Fruit fly (Drosophila melanogaster) whole organism, embryonic: Measurements from ENCODE around the gene CG5104.

ENCODE experiments used
- Adf1 ChIP-seq: fragments of 200-800 bp; sonication (Bioruptor generic); IDR thresholded peaks from 2 replicates; pipeline ENCODE4 v1.3.6; 2022; ENCODE audit warnings: missing biosample characterization, missing genetic modification characterization
- Bteb2 ChIP-seq: fragments of 200-800 bp; sonication (Bioruptor generic); optimal IDR thresholded peaks from 2 replicates; lab custom pipeline; 2016; ENCODE audit warnings: missing biosample characterization, missing genetic modification characterization
- CG10462 ChIP-seq: fragments of 200-800 bp; sonication (Bioruptor generic); optimal IDR thresholded peaks from 2 replicates; lab custom pipeline; 2016; ENCODE audit warnings: missing biosample characterization, missing genetic modification characterization
- CG11696 ChIP-seq: fragments of 200-800 bp; sonication (Bioruptor generic); IDR thresholded peaks from 2 replicates; pipeline ENCODE4 v1.3.6; 2022; ENCODE audit warnings: missing biosample characterization, missing genetic modification characterization
- CG13624 ChIP-seq: fragments of 200-800 bp; sonication (Bioruptor generic); optimal IDR thresholded peaks from 2 replicates; lab custom pipeline; 2016; ENCODE audit warnings: missing biosample characterization, missing genetic modification characterization
- CG14014 ChIP-seq: fragments of 200-800 bp; sonication (Bioruptor generic); IDR thresholded peaks from 2 replicates; pipeline ENCODE4 v1.3.6; 2022; ENCODE audit warnings: missing biosample characterization, missing genetic modification characterization
- CG14710 ChIP-seq: fragments of 200-800 bp; sonication (Bioruptor generic); optimal IDR thresholded peaks from 3 replicates; lab custom pipeline; 2019; ENCODE audit warnings: missing biosample characterization, mild to moderate bottlenecking, missing genetic modification characterization, moderate library complexity
- CG15073 ChIP-seq: fragments of 200-800 bp; sonication (Bioruptor generic); optimal IDR thresholded peaks from 2 replicates; lab custom pipeline; 2016; ENCODE audit warnings: missing biosample characterization, missing genetic modification characterization
- CG15514 ChIP-seq: fragments of 200-800 bp; sonication (Bioruptor generic); optimal IDR thresholded peaks from 3 replicates; lab custom pipeline; 2017; ENCODE audit warnings: missing biosample characterization, missing genetic modification characterization, mild to moderate bottlenecking, moderate library complexity, missing genetic modification reagents
- CG17186 ChIP-seq: fragments of 200-800 bp; sonication (Bioruptor generic); optimal IDR thresholded peaks from 3 replicates; lab custom pipeline; 2017; ENCODE audit warnings: missing biosample characterization, missing genetic modification reagents, missing genetic modification characterization
- CG17568 ChIP-seq: fragments of 200-800 bp; sonication (Bioruptor generic); optimal IDR thresholded peaks from 2 replicates; lab custom pipeline; 2018; ENCODE audit warnings: missing biosample characterization, mild to moderate bottlenecking, missing genetic modification characterization, moderate library complexity
- CG1792 ChIP-seq: fragments of 200-800 bp; sonication (Bioruptor generic); optimal IDR thresholded peaks from 2 replicates; lab custom pipeline; 2016; ENCODE audit warnings: missing biosample characterization, missing genetic modification characterization
- CG2678 ChIP-seq: fragments of 200-800 bp; sonication (Bioruptor generic); optimal IDR thresholded peaks from 3 replicates; lab custom pipeline; 2019; ENCODE audit warnings: missing biosample characterization, mild to moderate bottlenecking, missing genetic modification characterization, moderate library complexity
- CG6689 ChIP-seq: fragments of 200-800 bp; sonication (Bioruptor generic); IDR thresholded peaks from 2 replicates; pipeline ENCODE4 v1.3.6; 2022; ENCODE audit warnings: missing biosample characterization, missing genetic modification characterization
- CG6791 ChIP-seq: fragments of 200-800 bp; sonication (Bioruptor generic); IDR thresholded peaks from 3 replicates; pipeline ENCODE4 v1.3.6; 2022; ENCODE audit warnings: missing biosample characterization, missing genetic modification characterization; ENCODE audit not compliant: partially characterized antibody
- CG7372 ChIP-seq: fragments of 200-800 bp; sonication (Bioruptor generic); IDR thresholded peaks from 2 replicates; pipeline ENCODE4 v1.3.6; 2022; ENCODE audit warnings: missing biosample characterization, missing genetic modification characterization
- CG7839 ChIP-seq: fragments of 200-800 bp; sonication (Bioruptor generic); optimal IDR thresholded peaks from 3 replicates; lab custom pipeline; 2018; ENCODE audit warnings: missing biosample characterization, mild to moderate bottlenecking, missing genetic modification characterization, moderate library complexity
- Dek ChIP-seq: fragments of 200-800 bp; sonication (Bioruptor generic); optimal IDR thresholded peaks from 3 replicates; lab custom pipeline; 2019; ENCODE audit warnings: missing biosample characterization, mild to moderate bottlenecking, missing genetic modification characterization, moderate library complexity
- E2f2 ChIP-seq: fragments of 200-800 bp; sonication (Bioruptor generic); IDR thresholded peaks from 2 replicates; pipeline ENCODE4 v1.3.6; 2022; ENCODE audit warnings: missing biosample characterization, missing genetic modification characterization
- HHEX ChIP-seq: fragments of 200-800 bp; sonication (Bioruptor generic); optimal IDR thresholded peaks from 3 replicates; lab custom pipeline; 2017; ENCODE audit warnings: missing biosample characterization, mild to moderate bottlenecking, missing genetic modification characterization, missing genetic modification reagents
- Hmr ChIP-seq: fragments of 200-800 bp; sonication (Bioruptor generic); optimal IDR thresholded peaks from 3 replicates; lab custom pipeline; 2017; ENCODE audit warnings: mild to moderate bottlenecking, missing biosample characterization, missing genetic modification reagents, missing genetic modification characterization
- Hr39 ChIP-seq: fragments of >200 bp; optimal IDR thresholded peaks from 2 replicates; lab custom pipeline; 2017
- Hr78 ChIP-seq, 2 experiments: fragments of 200-800 bp in 1 of 2; fragments of >200 bp in 1 of 2; sonication (Bioruptor generic) in 1 of 2; optimal IDR thresholded peaks; 2 replicates each; lab custom pipeline; 2017 to 2019; ENCODE audit warnings: missing biosample characterization in 2 of 2, missing genetic modification characterization in 2 of 2, mild to moderate bottlenecking in 1 of 2, moderate library complexity in 1 of 2
- Lim3 ChIP-seq: fragments of 200-800 bp; sonication (Bioruptor generic); IDR thresholded peaks from 2 replicates; pipeline ENCODE4 v1.3.6; 2022; ENCODE audit warnings: missing biosample characterization, missing genetic modification characterization
- MESR4 ChIP-seq: fragments of 200-800 bp; sonication (Bioruptor generic); optimal IDR thresholded peaks from 2 replicates; lab custom pipeline; 2018; ENCODE audit warnings: missing biosample characterization, mild to moderate bottlenecking, missing genetic modification characterization, moderate library complexity
- Mad ChIP-seq: fragments of 200-800 bp; sonication (Bioruptor generic); optimal IDR thresholded peaks from 2 replicates; lab custom pipeline; 2016; ENCODE audit warnings: missing biosample characterization, missing genetic modification characterization
- NC2β ChIP-seq: fragments of 200-800 bp; sonication (Bioruptor generic); optimal IDR thresholded peaks from 2 replicates; lab custom pipeline; 2016; ENCODE audit warnings: missing biosample characterization, missing genetic modification characterization
- Ravus ChIP-seq: fragments of 200-800 bp; sonication (Bioruptor generic); IDR thresholded peaks from 2 replicates; pipeline ENCODE4 v1.3.6; 2022; ENCODE audit warnings: missing biosample characterization, missing genetic modification characterization
- Side ChIP-seq: fragments of 200-800 bp; sonication (Bioruptor generic); optimal IDR thresholded peaks from 2 replicates; lab custom pipeline; 2016; ENCODE audit warnings: missing biosample characterization, missing genetic modification characterization
- Sin3A ChIP-seq: fragments of >200 bp; optimal IDR thresholded peaks from 2 replicates; lab custom pipeline; 2018
- Stat92E ChIP-seq, 3 experiments: fragments of >200 bp in 2 of 3; fragments of 200-800 bp in 1 of 3; sonication (Bioruptor generic) in 1 of 3; optimal IDR thresholded peaks; 2 replicates each; lab custom pipeline; 2017 to 2019; ENCODE audit warnings: missing biosample characterization in 3 of 3, missing genetic modification characterization in 3 of 3, mild to moderate bottlenecking in 1 of 3, moderate library complexity in 1 of 3
- TFAM ChIP-seq: fragments of 200-800 bp; sonication (Bioruptor generic); optimal IDR thresholded peaks from 2 replicates; lab custom pipeline; 2017; ENCODE audit warnings: missing biosample characterization, missing genetic modification characterization, inconsistent platforms
- Usf ChIP-seq: fragments of 200-800 bp; sonication (Bioruptor generic); optimal IDR thresholded peaks from 2 replicates; lab custom pipeline; 2017; ENCODE audit warnings: missing genotype, missing biosample characterization, missing genetic modification characterization
- ac ChIP-seq: fragments of 200-800 bp; sonication (Bioruptor generic); optimal IDR thresholded peaks from 3 replicates; lab custom pipeline; 2017; ENCODE audit warnings: missing biosample characterization, mild to moderate bottlenecking, missing genetic modification characterization
- cas ChIP-seq: fragments of 200-800 bp; sonication (Bioruptor generic); IDR thresholded peaks from 2 replicates; pipeline ENCODE4 v1.3.6; 2022; ENCODE audit warnings: missing biosample characterization, missing genetic modification characterization
- cg ChIP-seq: fragments of 200-800 bp; sonication (Bioruptor generic); optimal IDR thresholded peaks from 3 replicates; lab custom pipeline; 2019; ENCODE audit warnings: missing biosample characterization, mild to moderate bottlenecking, missing genetic modification characterization, moderate library complexity
- chif ChIP-seq, 2 experiments: fragments of 200-800 bp; sonication (Bioruptor generic); optimal IDR thresholded peaks; 3 replicates each; lab custom pipeline; 2016; ENCODE audit warnings: missing biosample characterization in 2 of 2, missing genetic modification characterization in 2 of 2
- fd102C ChIP-seq: fragments of 200-800 bp; sonication (Bioruptor generic); optimal IDR thresholded peaks from 2 replicates; lab custom pipeline; 2018; ENCODE audit warnings: missing biosample characterization, mild to moderate bottlenecking, missing genetic modification characterization, moderate library complexity
- lola ChIP-seq, 3 experiments: fragments of >200 bp in 2 of 3; fragments of 200-800 bp in 1 of 3; sonication (Bioruptor generic) in 1 of 3; optimal IDR thresholded peaks; 2 replicates each; lab custom pipeline; 2017 to 2019; ENCODE audit warnings: missing biosample characterization in 3 of 3, missing genetic modification characterization in 3 of 3, mild to moderate bottlenecking in 1 of 3, moderate library complexity in 1 of 3
- mirr ChIP-seq: fragments of 200-800 bp; sonication (Bioruptor generic); optimal IDR thresholded peaks from 3 replicates; lab custom pipeline; 2018; ENCODE audit warnings: missing biosample characterization, mild to moderate bottlenecking, missing genetic modification characterization
- pb ChIP-seq: fragments of 200-800 bp; sonication (Bioruptor generic); optimal IDR thresholded peaks from 3 replicates; lab custom pipeline; 2016; ENCODE audit warnings: missing biosample characterization, missing genetic modification characterization
- pita ChIP-seq: fragments of 200-800 bp; sonication (Bioruptor generic); optimal IDR thresholded peaks from 2 replicates; lab custom pipeline; 2017; ENCODE audit warnings: missing biosample characterization, mild to moderate bottlenecking, missing genetic modification characterization
- pros ChIP-seq: fragments of 200-800 bp; sonication (Bioruptor generic); optimal IDR thresholded peaks from 3 replicates; lab custom pipeline; 2019; ENCODE audit warnings: missing biosample characterization, mild to moderate bottlenecking, missing genetic modification characterization, moderate library complexity
- slbo ChIP-seq: fragments of 200-800 bp; sonication (Bioruptor generic); IDR thresholded peaks from 2 replicates; pipeline ENCODE4 v1.3.6; 2022; ENCODE audit warnings: missing biosample characterization, missing genetic modification characterization
- stc ChIP-seq: fragments of 200-800 bp; sonication (Bioruptor generic); IDR thresholded peaks from 2 replicates; pipeline ENCODE4 v1.3.6; 2022; ENCODE audit warnings: missing biosample characterization, missing genetic modification characterization
- tap ChIP-seq: fragments of 200-800 bp; optimal IDR thresholded peaks from 3 replicates; lab custom pipeline; 2019; ENCODE audit warnings: missing biosample characterization, mild to moderate bottlenecking, missing genetic modification characterization, moderate library complexity
- tna ChIP-seq: fragments of 200-800 bp; sonication (Bioruptor generic); IDR thresholded peaks from 2 replicates; pipeline ENCODE4 v1.3.6; 2022; ENCODE audit warnings: missing biosample characterization, missing genetic modification characterization; ENCODE audit not compliant: partially characterized antibody
- toy ChIP-seq: fragments of 200-800 bp; sonication (Bioruptor generic); IDR thresholded peaks from 2 replicates; pipeline ENCODE4 v1.3.6; 2022; ENCODE audit warnings: missing biosample characterization, missing genetic modification characterization
- unc-4 ChIP-seq: fragments of 200-800 bp; sonication (Bioruptor generic); IDR thresholded peaks from 2 replicates; pipeline ENCODE4 v1.3.6; 2022; ENCODE audit warnings: missing biosample characterization, missing genetic modification characterization; ENCODE audit not compliant: partially characterized antibody
- wek ChIP-seq: fragments of 200-800 bp; sonication (Bioruptor generic); optimal IDR thresholded peaks from 3 replicates; lab custom pipeline; 2018; ENCODE audit warnings: missing biosample characterization, mild to moderate bottlenecking, missing genetic modification characterization, moderate library complexity
- zen2 ChIP-seq: fragments of 200-800 bp; sonication (Bioruptor generic); IDR thresholded peaks from 3 replicates; pipeline ENCODE4 v1.3.6; 2022; ENCODE audit warnings: missing biosample characterization, missing genetic modification characterization; ENCODE audit not compliant: partially characterized antibody

The CG5104 gene

dm6 chr3L:20474789-20475208 lies 46.0 kb upstream of the CG5104 start (continued):
- TF ChIP-seq wek (GFP tag; lab: Kevin White, UChicago) (peak; percentile 69), CG10462 (GFP tag; lab: Kevin White, UChicago) (peak; percentile 78), CG14014 (GFP tag; lab: Robert Waterston, UW) (no peak), pros (GFP tag; lab: Kevin White, UChicago) (no peak), CG1792 (GFP tag; lab: Kevin White, UChicago) (peak; percentile 75), Usf (peak; percentile 47), Stat92E (GFP tag; optimal IDR thresholded peaks at IDR 0.05; lab: Kevin White, UChicago) (no peak), cas (GFP tag; lab: Robert Waterston, UW) (no peak), Ravus (GFP tag; lab: Robert Waterston, UW) (no peak), CG2678 (tag; lab: Kevin White, UChicago) (peak; percentile 89), lola (GFP tag; optimal IDR thresholded peaks at IDR 0.05; lab: Kevin White, UChicago) (peak in 1 of 3 experiments; percentile 69), CG15073 (GFP tag; lab: Kevin White, UChicago) (peak; percentile 37), NC2β (GFP tag; lab: Kevin White, UChicago) (peak; percentile 73), tap (tag; lab: Kevin White, UChicago) (peak; percentile 83), E2f2 (no peak), CG6689 (GFP tag; lab: Robert Waterston, UW) (no peak), CG15514 (peak; percentile 89), Lim3 (GFP tag; lab: Robert Waterston, UW) (no peak), slbo (GFP tag; lab: Robert Waterston, UW) (no peak), CG14710 (tag; lab: Kevin White, UChicago) (peak; percentile 80), mirr (peak; percentile 79), CG11696 (GFP tag; lab: Robert Waterston, UW) (no peak), CG7839 (tag; lab: Kevin White, UChicago) (peak; percentile 85), Hr78 (GFP tag; optimal IDR thresholded peaks at IDR 0.05; lab: Kevin White, UChicago) (peak in 1 of 2 experiments; percentile 69), CG13624 (GFP tag; lab: Kevin White, UChicago) (peak; percentile 90), cg (GFP tag; lab: Kevin White, UChicago) (no peak), CG17186 (GFP tag; lab: Kevin White, UChicago) (peak; percentile 48), CG7372 (no peak), Adf1 (GFP tag; lab: Robert Waterston, UW) (no peak), MESR4 (GFP tag; lab: Kevin White, UChicago) (peak; percentile 37), CG17568 (GFP tag; lab: Kevin White, UChicago) (peak; percentile 70), fd102C (GFP tag; lab: Kevin White, UChicago) (no peak), stc (GFP tag; lab: Robert Waterston, UW) (no peak), chif (GFP tag; optimal IDR thresholded peaks at IDR 0.05; lab: Kevin White, UChicago) (peak; percentile 63 to 75), ac (GFP tag; lab: Kevin White, UChicago) (peak; percentile 70), pb (GFP tag; lab: Kevin White, UChicago) (peak; percentile 83), toy (GFP tag; lab: Robert Waterston, UW) (no peak), Sin3A (lab: Kevin White, UChicago) (peak; percentile 35), Hr39 (no peak), CG6791 (GFP tag; lab: Robert Waterston, UW) (no peak), pita (GFP tag; lab: Kevin White, UChicago) (no peak), Mad (GFP tag; lab: Kevin White, UChicago) (peak; percentile 83), HHEX (GFP tag; lab: Kevin White, UChicago) (peak; percentile 86), unc-4 (GFP tag; lab: Robert Waterston, UW) (no peak), zen2 (GFP tag; lab: Robert Waterston, UW) (no peak), tna (GFP tag; lab: Robert Waterston, UW) (no peak), Dek (tag; lab: Kevin White, UChicago) (peak; percentile 87), TFAM (GFP tag; lab: Kevin White, UChicago) (peak; percentile 19), Bteb2 (GFP tag; lab: Kevin White, UChicago) (peak; percentile 84), Hmr (GFP tag; lab: Kevin White, UChicago) (peak; percentile 92), Side (GFP tag; lab: Kevin White, UChicago) (peak; percentile 81)
